Worm (Caenorhabditis elegans): ENCODE measurements around the gene ZC239.5.

Gene ZC239.5

ce11 chrII:3237038-3237521 is 26.6 kb downstream of the ZC239.5 start, which contains the start of the genes srz-67 and C17F4.11:
TSS of gene srz-67 (minus strand) at chrII:3237138.
TSS of gene C17F4.11 (plus strand) at chrII:3237471.
- TF ChIP-seq him-1 (tag; optimal IDR thresholded peaks at IDR 0.05) = no peak
- TF ChIP-seq W03F9.2 (tag; optimal IDR thresholded peaks at IDR 0.05) = no peak
- TF ChIP-seq dao-5 (tag; optimal IDR thresholded peaks at IDR 0.05) = no peak

- TF ChIP-seq dao-5 (tag; optimal IDR thresholded peaks at IDR 0.05) (no peak), W03F9.2 (tag; optimal IDR thresholded peaks at IDR 0.05) (no peak), him-1 (tag; optimal IDR thresholded peaks at IDR 0.05) (no peak)
These were observed 29.7 kb downstream of the ZC239.5 start, which contains the start of gene C17F4.3 for ce11 chrII:3240207-3240606. TSS of gene C17F4.3 (plus strand) at chrII:3240507.

- TF ChIP-seq him-1 (tag; optimal IDR thresholded peaks at IDR 0.05) (no peak), dao-5 (tag; optimal IDR thresholded peaks at IDR 0.05) (no peak), W03F9.2 (tag; optimal IDR thresholded peaks at IDR 0.05) (no peak)
These were observed 31.4 kb downstream of the ZC239.5 start for ce11 chrII:3241842-3242241.

ce11 chrII:3244070-3244469 is 33.6 kb downstream of the ZC239.5 start, which contains the start of gene C17F4.12:
TSS of gene C17F4.12 (minus strand) at chrII:3244170.
- TF ChIP-seq him-1 (tag; optimal IDR thresholded peaks at IDR 0.05) (no peak), W03F9.2 (tag; optimal IDR thresholded peaks at IDR 0.05) (no peak), dao-5 (tag; optimal IDR thresholded peaks at IDR 0.05) (no peak)

- TF ChIP-seq him-1 (tag; optimal IDR thresholded peaks at IDR 0.05) = no peak
- no peak for TF ChIP-seq dao-5 (tag; optimal IDR thresholded peaks at IDR 0.05)
- TF ChIP-seq W03F9.2 (tag; optimal IDR thresholded peaks at IDR 0.05) = no peak
These were observed 34.3 kb downstream of the ZC239.5 start for ce11 chrII:3244758-3245157.

ce11 chrII:3245836-3246235 is 35.4 kb downstream of the ZC239.5 start, which contains the start of gene C17F4.7:
TSS of gene C17F4.7 (minus strand) at chrII:3246015.
- TF ChIP-seq W03F9.2 (tag; optimal IDR thresholded peaks at IDR 0.05) (no peak), dao-5 (tag; optimal IDR thresholded peaks at IDR 0.05) (no peak), him-1 (tag; optimal IDR thresholded peaks at IDR 0.05) (no peak)

ce11 chrII:3247556-3247955 is 37.1 kb downstream of the ZC239.5 start:
- no peak for TF ChIP-seq him-1 (tag; optimal IDR thresholded peaks at IDR 0.05)
- no peak for TF ChIP-seq W03F9.2 (tag; optimal IDR thresholded peaks at IDR 0.05)
- TF ChIP-seq dao-5 (tag; optimal IDR thresholded peaks at IDR 0.05) = no peak

ce11 chrII:3248043-3248718 is 37.7 kb downstream of the ZC239.5 start, which contains the start of the genes fbxc-50 and C17F4.2:
TSS of gene fbxc-50 (minus strand) at chrII:3248123.
TSS of gene C17F4.2 (plus strand) at chrII:3248668.
- TF ChIP-seq dao-5 (tag; optimal IDR thresholded peaks at IDR 0.05) (no peak), W03F9.2 (tag; optimal IDR thresholded peaks at IDR 0.05) (no peak), him-1 (tag; optimal IDR thresholded peaks at IDR 0.05) (no peak)

- TF ChIP-seq dao-5 (tag; optimal IDR thresholded peaks at IDR 0.05) (no peak), him-1 (tag; optimal IDR thresholded peaks at IDR 0.05) (no peak), W03F9.2 (tag; optimal IDR thresholded peaks at IDR 0.05) (no peak)
These were observed 38.9 kb downstream of the ZC239.5 start, which contains the start of gene clec-124 for ce11 chrII:3249406-3249805. TSS of gene clec-124 (plus strand) at chrII:3249706.

- TF ChIP-seq him-1 (tag; optimal IDR thresholded peaks at IDR 0.05) (no peak), dao-5 (tag; optimal IDR thresholded peaks at IDR 0.05) (no peak), W03F9.2 (tag; optimal IDR thresholded peaks at IDR 0.05) (no peak)
These were observed 39.7 kb downstream of the ZC239.5 start for ce11 chrII:3250195-3250594.

ce11 chrII:3251782-3252181 is 41.3 kb downstream of the ZC239.5 start:
- no peak for TF ChIP-seq W03F9.2 (tag; optimal IDR thresholded peaks at IDR 0.05)

- TF ChIP-seq dao-5 (tag; optimal IDR thresholded peaks at IDR 0.05) (no peak), him-1 (tag; optimal IDR thresholded peaks at IDR 0.05) (no peak)
These were observed 48.8 kb downstream of the ZC239.5 start, which contains the start of gene gcy-19 for ce11 chrII:3259254-3259653. TSS of gene gcy-19 (minus strand) at chrII:3259354.

- no peak for TF ChIP-seq him-1 (tag; optimal IDR thresholded peaks at IDR 0.05)
- no peak for TF ChIP-seq W03F9.2 (tag; optimal IDR thresholded peaks at IDR 0.05)
- TF ChIP-seq dao-5 (tag; optimal IDR thresholded peaks at IDR 0.05) = no peak
These were observed 52.0 kb downstream of the ZC239.5 start, which contains the start of gene F02E11.2 for ce11 chrII:3262504-3262903. TSS of gene F02E11.2 (plus strand) at chrII:3262804.
